ENCODE assay signal across 6 worm cellular contexts in genomic region chrV:13262781-13263318, ce11.
A peak's percentile ranks its signal among the peaks of the same experiment; 100 is the strongest.
TF ChIP-seq lines count a peak whose summit lies in the region.

No protein-coding gene starts in this region.

TF ChIP-seq in whole organism, L1 larva, 84 proteins besides CTCF, POLR2A, EP300 and RAD21:
- TF ChIP-seq lin-13 (GFP tag; optimal IDR thresholded peaks at IDR 0.05; lab: Kevin White, UChicago), result no peak
- TF ChIP-seq ceh-8 (GFP tag; optimal IDR thresholded peaks at IDR 0.05; lab: Kevin White, UChicago), result no peak
- peak; percentile 20 for TF ChIP-seq nhr-90 (tag; optimal IDR thresholded peaks at IDR 0.05; lab: Kevin White, UChicago; ENCODE audit: poor library complexity)
- TF ChIP-seq elt-2 (tag; optimal IDR thresholded peaks at IDR 0.05; lab: Kevin White, UChicago), result peak; percentile 93
- peak; percentile 45 for TF ChIP-seq nhr-71 (tag; optimal IDR thresholded peaks at IDR 0.05; lab: Kevin White, UChicago)
- peak; percentile 22 for TF ChIP-seq lin-14 (GFP tag; optimal IDR thresholded peaks at IDR 0.05; lab: Kevin White, UChicago)
- TF ChIP-seq elt-3 (tag; optimal IDR thresholded peaks at IDR 0.05; lab: Kevin White, UChicago), result peak in 1 of 6 experiments; percentile 18
- peak; percentile 57 for TF ChIP-seq nhr-20 (tag; optimal IDR thresholded peaks at IDR 0.05; lab: Kevin White, UChicago)
- no peak for TF ChIP-seq efl-1 (optimal IDR thresholded peaks at IDR 0.05; lab: Kevin White, UChicago)
- peak in 1 of 2 experiments; percentile 86 for TF ChIP-seq efl-1 (GFP tag; optimal IDR thresholded peaks at IDR 0.05 in 1 of 2; lab: Kevin White, UChicago)
- TF ChIP-seq pax-3 (tag; optimal IDR thresholded peaks at IDR 0.05; lab: Kevin White, UChicago), result peak; percentile 62
- peak in 1 of 2 experiments; percentile 0 for TF ChIP-seq lin-35 (GFP tag; optimal IDR thresholded peaks at IDR 0.05; lab: Kevin White, UChicago)

TF ChIP-seq in whole organism, L2 larva, 48 proteins besides CTCF, POLR2A, EP300 and RAD21:
- TF ChIP-seq sma-9 (GFP tag; optimal IDR thresholded peaks at IDR 0.05; lab: Kevin White, UChicago), result peak; percentile 18
- TF ChIP-seq sma-9 (tag; optimal IDR thresholded peaks at IDR 0.05; lab: Kevin White, UChicago), result no peak
- TF ChIP-seq fos-1 (tag; optimal IDR thresholded peaks at IDR 0.05; lab: Kevin White, UChicago), result peak; percentile 72
- TF ChIP-seq mab-5 (tag; optimal IDR thresholded peaks at IDR 0.05; lab: Kevin White, UChicago), result no peak

TF ChIP-seq in whole organism, L3 larva, 47 proteins besides CTCF, POLR2A, EP300 and RAD21 (continues in another document):
- TF ChIP-seq unc-62 (GFP tag; optimal IDR thresholded peaks at IDR 0.05; lab: Kevin White, UChicago) (no peak), elt-3 (tag; optimal IDR thresholded peaks at IDR 0.05; lab: Kevin White, UChicago) (peak in 1 of 3 experiments; percentile 1), ztf-4 (tag; optimal IDR thresholded peaks at IDR 0.05; lab: Kevin White, UChicago) (no peak), skn-1 (tag; optimal IDR thresholded peaks at IDR 0.05; lab: Kevin White, UChicago) (no peak), nhr-12 (tag; optimal IDR thresholded peaks at IDR 0.05; lab: Kevin White, UChicago) (no peak), lin-15B (tag; optimal IDR thresholded peaks at IDR 0.05; lab: Kevin White, UChicago) (no peak), jun-1 (tag; optimal IDR thresholded peaks at IDR 0.05; lab: Kevin White, UChicago) (peak; percentile 15), nhr-237 (tag; optimal IDR thresholded peaks at IDR 0.05; lab: Kevin White, UChicago) (no peak), fkh-2 (tag; optimal IDR thresholded peaks at IDR 0.05; lab: Kevin White, UChicago) (no peak), pha-4 (tag; optimal IDR thresholded peaks at IDR 0.05; lab: Kevin White, UChicago) (peak; percentile 32), pqm-1 (tag; optimal IDR thresholded peaks at IDR 0.05; lab: Kevin White, UChicago) (peak; percentile 59), elt-2 (tag; optimal IDR thresholded peaks at IDR 0.05; lab: Kevin White, UChicago) (peak; percentile 95), ceh-82 (tag; optimal IDR thresholded peaks at IDR 0.05; lab: Kevin White, UChicago) (no peak), mdl-1 (tag; optimal IDR thresholded peaks at IDR 0.05; lab: Kevin White, UChicago) (no peak), nhr-11 (tag; optimal IDR thresholded peaks at IDR 0.05; lab: Kevin White, UChicago) (no peak), nhr-25 (tag; optimal IDR thresholded peaks at IDR 0.05; lab: Kevin White, UChicago) (no peak), nhr-23 (tag; optimal IDR thresholded peaks at IDR 0.05; lab: Kevin White, UChicago) (no peak), nhr-28 (tag; optimal IDR thresholded peaks at IDR 0.05; lab: Kevin White, UChicago) (no peak), eor-1 (tag; optimal IDR thresholded peaks at IDR 0.05; lab: Kevin White, UChicago) (no peak), egl-27 (tag; optimal IDR thresholded peaks at IDR 0.05; lab: Kevin White, UChicago) (no peak)

TF ChIP-seq in whole organism, L4 larva, 104 proteins besides CTCF, POLR2A, EP300 and RAD21 (continues in another document):
- peak; percentile 47 for TF ChIP-seq dve-1 (tag; optimal IDR thresholded peaks at IDR 0.05; lab: Kevin White, UChicago; ENCODE audit: insufficient read depth)
- no peak for TF ChIP-seq daf-16 (GFP tag; optimal IDR thresholded peaks at IDR 0.05; lab: Kevin White, UChicago)
- peak; percentile 93 for TF ChIP-seq daf-16 (tag; optimal IDR thresholded peaks at IDR 0.05; lab: Kevin White, UChicago)
- no peak for TF ChIP-seq gei-8 (GFP tag; optimal IDR thresholded peaks at IDR 0.05; lab: Kevin White, UChicago)
- TF ChIP-seq ztf-11 (tag; optimal IDR thresholded peaks at IDR 0.05; lab: Kevin White, UChicago), result no peak
- no peak for TF ChIP-seq spr-3 (GFP tag; optimal IDR thresholded peaks at IDR 0.05; lab: Kevin White, UChicago)
- peak; percentile 71 for TF ChIP-seq php-3 (GFP tag; IDR thresholded peaks at IDR 0.05; lab: Robert Waterston, UW)
- TF ChIP-seq nhr-42 (GFP tag; IDR thresholded peaks at IDR 0.05; lab: Robert Waterston, UW), result 0 out of 2 replicates have a peak, but pooled peaks have one; percentile 24
- peak in 1 of 2 experiments; percentile 3 for TF ChIP-seq lsy-2 (tag; optimal IDR thresholded peaks at IDR 0.05; lab: Kevin White, UChicago)
- no peak for TF ChIP-seq ceh-20 (GFP tag; IDR thresholded peaks at IDR 0.05; lab: Robert Waterston, UW)
- TF ChIP-seq nhr-25 (tag; optimal IDR thresholded peaks at IDR 0.05; lab: Kevin White, UChicago; ENCODE audit: borderline replicate concordance, insufficient read depth), result no peak
- TF ChIP-seq nhr-6 (tag; optimal IDR thresholded peaks at IDR 0.05; lab: Kevin White, UChicago), result peak; percentile 86
- peak in 1 of 2 experiments; percentile 38 for TF ChIP-seq mdl-1 (tag; optimal IDR thresholded peaks at IDR 0.05; lab: Kevin White, UChicago)
- TF ChIP-seq tra-1 (GFP tag; IDR thresholded peaks at IDR 0.05; lab: Robert Waterston, UW), result 0 out of 2 replicates have a peak, but pooled peaks have one; percentile 45
- TF ChIP-seq zfp-3 (GFP tag; conservative IDR thresholded peaks at IDR 0.05; lab: Robert Waterston, UW), result 0 out of 2 replicates have a peak, but pooled peaks have one; percentile 25
- TF ChIP-seq unc-62 (GFP tag; optimal IDR thresholded peaks at IDR 0.05 in 1 of 2; lab: Kevin White, UChicago), result peak in 1 of 2 experiments; percentile 74
- TF ChIP-seq unc-62 (tag; optimal IDR thresholded peaks at IDR 0.05; lab: Kevin White, UChicago), result no peak
- TF ChIP-seq ces-1 (GFP tag; optimal IDR thresholded peaks at IDR 0.05; lab: Kevin White, UChicago), result no peak

TF ChIP-seq in whole organism, late embryonic, 69 proteins besides CTCF, POLR2A, EP300 and RAD21:
- TF ChIP-seq ceh-2 (tag; optimal IDR thresholded peaks at IDR 0.05; lab: Kevin White, UChicago) (no peak), elt-2 (tag; optimal IDR thresholded peaks at IDR 0.05; lab: Kevin White, UChicago) (peak; percentile 68), pag-3 (tag; optimal IDR thresholded peaks at IDR 0.05; lab: Kevin White, UChicago; ENCODE audit: borderline replicate concordance) (no peak)

TF ChIP-seq in whole organism, young adult, 124 proteins besides CTCF, POLR2A, EP300 and RAD21:
- TF ChIP-seq F23B12.7 (tag; optimal IDR thresholded peaks at IDR 0.05; lab: Kevin White, UChicago; ENCODE audit: insufficient read depth) (no peak), nhr-27 (tag; optimal IDR thresholded peaks at IDR 0.05; lab: Kevin White, UChicago) (no peak), nhr-120 (GFP tag; IDR thresholded peaks at IDR 0.05; lab: Robert Waterston, UW) (no peak), ztf-6 (GFP tag; IDR thresholded peaks at IDR 0.05; lab: Robert Waterston, UW) (no peak), mes-4 (tag; optimal IDR thresholded peaks at IDR 0.05; lab: Kevin White, UChicago) (no peak), akir-1 (GFP tag; optimal IDR thresholded peaks at IDR 0.05; lab: Kevin White, UChicago) (no peak), ceh-27 (GFP tag; optimal IDR thresholded peaks at IDR 0.05; lab: Kevin White, UChicago) (no peak), rcor-1 (GFP tag; IDR thresholded peaks at IDR 0.05; lab: Robert Waterston, UW) (no peak), B0019.2 (GFP tag; conservative IDR thresholded peaks at IDR 0.05; lab: Robert Waterston, UW) (no peak), somi-1 (GFP tag; optimal IDR thresholded peaks at IDR 0.05; lab: Kevin White, UChicago) (no peak), hmg-20 (GFP tag; IDR thresholded peaks at IDR 0.05; lab: Robert Waterston, UW) (no peak), chd-7 (tag; optimal IDR thresholded peaks at IDR 0.05; lab: Kevin White, UChicago) (no peak), F39B2.1 (GFP tag; IDR thresholded peaks at IDR 0.05; lab: Robert Waterston, UW) (no peak), mel-28 (tag; optimal IDR thresholded peaks at IDR 0.05; lab: Kevin White, UChicago; ENCODE audit: borderline replicate concordance) (no peak), ztf-22 (GFP tag; optimal IDR thresholded peaks at IDR 0.05; lab: Kevin White, UChicago) (peak; percentile 51), cebp-1 (GFP tag; IDR thresholded peaks at IDR 0.05; lab: Robert Waterston, UW) (peak; percentile 66; the same call in 1 of the 2 replicates), cebp-1 (tag; optimal IDR thresholded peaks at IDR 0.05; lab: Kevin White, UChicago) (peak; percentile 83), let-526 (GFP tag; IDR thresholded peaks at IDR 0.05; lab: Robert Waterston, UW) (no peak), F57A8.1 (GFP tag; optimal IDR thresholded peaks at IDR 0.05; lab: Kevin White, UChicago) (no peak), nhr-80 (tag; optimal IDR thresholded peaks at IDR 0.05; lab: Kevin White, UChicago) (peak; percentile 90), mcd-1 (GFP tag; IDR thresholded peaks at IDR 0.05; lab: Robert Waterston, UW) (no peak), tlf-1 (GFP tag; optimal IDR thresholded peaks at IDR 0.05; lab: Kevin White, UChicago) (peak; percentile 10), T07F8.4 (tag; optimal IDR thresholded peaks at IDR 0.05; lab: Kevin White, UChicago) (no peak), snpc-1.3 (tag; optimal IDR thresholded peaks at IDR 0.05; lab: Kevin White, UChicago; ENCODE audit: insufficient read depth) (no peak), ztf-25 (GFP tag; IDR thresholded peaks at IDR 0.05; lab: Robert Waterston, UW) (no peak), Y56A3A.18 (GFP tag; IDR thresholded peaks at IDR 0.05; lab: Robert Waterston, UW) (no peak), egl-18 (GFP tag; IDR thresholded peaks at IDR 0.05; lab: Robert Waterston, UW) (no peak), tbx-9 (tag; optimal IDR thresholded peaks at IDR 0.05; lab: Kevin White, UChicago; ENCODE audit: borderline replicate concordance) (no peak), T26A5.8 (tag; optimal IDR thresholded peaks at IDR 0.05; lab: Kevin White, UChicago) (no peak), dox-1 (GFP tag; IDR thresholded peaks at IDR 0.05; lab: Robert Waterston, UW) (peak; percentile 49; the same call in 1 of the 2 replicates), unc-62 (GFP tag; optimal IDR thresholded peaks at IDR 0.05; lab: Kevin White, UChicago) (peak; percentile 54), egrh-3 (GFP tag; IDR thresholded peaks at IDR 0.05; lab: Robert Waterston, UW) (no peak), lin-40 (tag; optimal IDR thresholded peaks at IDR 0.05; lab: Kevin White, UChicago) (no peak), rec-8 (tag; optimal IDR thresholded peaks at IDR 0.05; lab: Kevin White, UChicago) (no peak), Y53F4B.3 (GFP tag; IDR thresholded peaks at IDR 0.05; lab: Robert Waterston, UW) (no peak), ztf-26 (tag; optimal IDR thresholded peaks at IDR 0.05; lab: Kevin White, UChicago) (no peak), ztf-3 (GFP tag; optimal IDR thresholded peaks at IDR 0.05; lab: Kevin White, UChicago) (no peak)
